Worm (Caenorhabditis elegans): ENCODE data around the gene R102.2.
A peak's percentile ranks its signal among the peaks of the same experiment; 100 is the strongest.

DNA sequence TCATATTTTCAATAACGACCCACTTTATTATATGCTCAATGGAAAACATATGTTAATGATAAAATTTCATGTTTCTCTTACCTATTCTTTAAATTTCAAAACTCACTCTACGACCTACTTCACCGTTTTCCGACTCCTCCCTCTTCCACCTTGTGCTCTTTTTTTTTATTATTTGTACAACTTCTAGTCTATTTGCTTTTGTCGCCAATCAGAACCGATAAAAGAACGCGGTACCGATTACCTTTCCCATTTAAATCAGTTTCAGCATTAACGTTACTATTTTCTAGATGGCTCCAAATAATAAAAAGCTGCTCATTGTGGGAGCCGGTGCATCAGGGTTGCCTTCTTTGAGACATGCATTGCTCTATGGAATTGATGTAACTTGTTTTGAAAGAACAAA is 25.6 kb upstream of the R102.2 start, which contains the start of gene fmo-1:
- TF ChIP-seq unc-130 (GFP tag; optimal IDR thresholded peaks at IDR 0.05): no peak
- no peak for TF ChIP-seq R02D3.7 (tag; optimal IDR thresholded peaks at IDR 0.05)
- no peak for TF ChIP-seq nhr-77 (tag; optimal IDR thresholded peaks at IDR 0.05)
- TF ChIP-seq ceh-28 (tag; optimal IDR thresholded peaks at IDR 0.05): no peak
- TF ChIP-seq attf-4 (tag; optimal IDR thresholded peaks at IDR 0.05): no peak
- TF ChIP-seq Y5F2A.4 (GFP tag; optimal IDR thresholded peaks at IDR 0.05): no peak
- TF ChIP-seq nhr-237 (tag; optimal IDR thresholded peaks at IDR 0.05): no peak
- no peak for TF ChIP-seq ceh-82 (tag; optimal IDR thresholded peaks at IDR 0.05)
- no peak for TF ChIP-seq gei-8 (GFP tag; optimal IDR thresholded peaks at IDR 0.05)
- peak; percentile 60 for TF ChIP-seq nhr-28 (tag; optimal IDR thresholded peaks at IDR 0.05)
- TF ChIP-seq lin-13 (GFP tag; optimal IDR thresholded peaks at IDR 0.05): no peak
- no peak for TF ChIP-seq zfp-3 (GFP tag; conservative IDR thresholded peaks at IDR 0.05)
- no peak for TF ChIP-seq ceh-20 (GFP tag; IDR thresholded peaks at IDR 0.05)

Data from whole organism, L4 larva.